Worm (Caenorhabditis elegans): ENCODE measurements around the gene clec-67.

- TF ChIP-seq flt-1 (GFP tag; IDR thresholded peaks at IDR 0.05), result no peak
- TF ChIP-seq T22C8.4 (GFP tag; IDR thresholded peaks at IDR 0.05), result no peak
- TF ChIP-seq ztf-29 (GFP tag; IDR thresholded peaks at IDR 0.05), result no peak
Observed at ce11 chrIV:3962584-3962983, 40.6 kb downstream of the clec-67 start, which contains the start of gene Y46C8AM.1.
